Fruit fly (Drosophila melanogaster): ENCODE measurements around the gene hiro.

dm6 chr3L:639460-640103 lies 48.2 kb downstream of the hiro start:
- TF ChIP-seq psq (optimal IDR thresholded peaks at IDR 0.05) (no peak), usp (GFP tag; optimal IDR thresholded peaks at IDR 0.05) (no peak)
